Worm (Caenorhabditis elegans) whole organism, late embryonic: ENCODE results near the gene gtap-2.

Source experiments
- C38D4.7 ChIP-seq: fragments of 200-800 bp; sonication (Bioruptor generic); optimal IDR thresholded peaks from 2 replicates; lab custom pipeline; 2018; ENCODE audit warnings: mild to moderate bottlenecking, missing genetic modification characterization, moderate library complexity, missing compliant biosample characterization
- K09A11.1 ChIP-seq: sonication (generic microtip); optimal IDR thresholded peaks from 2 replicates; lab custom pipeline; 2017; ENCODE audit warnings: antibody characterized with exemption, mild to moderate bottlenecking, missing genetic modification characterization, missing compliant biosample characterization; ENCODE audit not compliant: insufficient read depth
- T23F11.4 ChIP-seq: fragments of 200-800 bp; sonication (Bioruptor generic); optimal IDR thresholded peaks from 2 replicates; lab custom pipeline; 2018; ENCODE audit warnings: mild to moderate bottlenecking, missing genetic modification characterization, missing compliant biosample characterization
- Y22D7AL.16 ChIP-seq: sonication (generic microtip); optimal IDR thresholded peaks from 2 replicates; lab custom pipeline; 2016; ENCODE audit warnings: missing genetic modification characterization, missing compliant biosample characterization
- ahr-1 ChIP-seq: sonication (generic microtip); optimal IDR thresholded peaks from 2 replicates; lab custom pipeline; 2016; ENCODE audit warnings: missing genetic modification characterization, missing compliant biosample characterization
- ceh-18 ChIP-seq: sonication (generic microtip); optimal IDR thresholded peaks from 2 replicates; lab custom pipeline; 2016; ENCODE audit warnings: missing genetic modification characterization, missing compliant biosample characterization
- ceh-2 ChIP-seq: sonication (generic microtip); optimal IDR thresholded peaks from 2 replicates; lab custom pipeline; 2016; ENCODE audit warnings: missing genotype, missing genetic modification characterization, missing compliant biosample characterization
- ceh-22 ChIP-seq: sonication (generic microtip); optimal IDR thresholded peaks from 2 replicates; lab custom pipeline; 2017; ENCODE audit warnings: missing biosample characterization, missing genetic modification characterization
- ceh-31 ChIP-seq: sonication (generic microtip); optimal IDR thresholded peaks from 2 replicates; lab custom pipeline; 2016; ENCODE audit warnings: missing genetic modification characterization, missing compliant biosample characterization
- ceh-34 ChIP-seq: sonication (generic microtip); optimal IDR thresholded peaks from 2 replicates; lab custom pipeline; 2016; ENCODE audit warnings: mild to moderate bottlenecking, missing genetic modification characterization, missing compliant biosample characterization
- ceh-45 ChIP-seq: fragments of 200-800 bp; sonication (Bioruptor generic); IDR thresholded peaks from 2 replicates; pipeline ENCODE4 v1.3.6; 2022; ENCODE audit warnings: missing genetic modification reagents, missing genetic modification characterization, missing compliant biosample characterization
- ceh-48 ChIP-seq: sonication (generic microtip); optimal IDR thresholded peaks from 2 replicates; lab custom pipeline; 2016; ENCODE audit warnings: missing genetic modification characterization, inconsistent platforms, missing compliant biosample characterization
- ceh-6 ChIP-seq: fragments of 200-800 bp; sonication (Bioruptor generic); optimal IDR thresholded peaks from 2 replicates; lab custom pipeline; 2018; ENCODE audit warnings: mild to moderate bottlenecking, missing genetic modification characterization, missing compliant biosample characterization
- ceh-9 ChIP-seq: sonication (generic microtip); optimal IDR thresholded peaks from 2 replicates; lab custom pipeline; 2016; ENCODE audit warnings: mild to moderate bottlenecking, missing genetic modification characterization, inconsistent platforms, missing compliant biosample characterization
- che-1 ChIP-seq: sonication (generic microtip); optimal IDR thresholded peaks from 2 replicates; lab custom pipeline; 2016; ENCODE audit warnings: mild to moderate bottlenecking, missing genetic modification characterization, missing compliant biosample characterization
- dmd-4 ChIP-seq: sonication (generic microtip); optimal IDR thresholded peaks from 2 replicates; lab custom pipeline; 2016; ENCODE audit warnings: borderline replicate concordance, missing genetic modification characterization, missing compliant biosample characterization
- dve-1 ChIP-seq: sonication (generic microtip); optimal IDR thresholded peaks from 2 replicates; lab custom pipeline; 2017; ENCODE audit warnings: antibody characterized with exemption, mild to moderate bottlenecking, missing genetic modification characterization, missing compliant biosample characterization
- elt-2 ChIP-seq: sonication (generic microtip); optimal IDR thresholded peaks from 2 replicates; lab custom pipeline; 2016; ENCODE audit warnings: missing genetic modification reagents, missing genetic modification characterization, missing compliant biosample characterization
- elt-4 ChIP-seq: sonication (generic microtip); optimal IDR thresholded peaks from 2 replicates; lab custom pipeline; 2016; ENCODE audit warnings: missing genetic modification characterization, missing compliant biosample characterization
- ets-4 ChIP-seq: sonication (generic microtip); optimal IDR thresholded peaks from 2 replicates; lab custom pipeline; 2016; ENCODE audit warnings: missing genetic modification characterization, missing compliant biosample characterization
- eyg-1 ChIP-seq: sonication (generic microtip); optimal IDR thresholded peaks from 2 replicates; lab custom pipeline; 2016; ENCODE audit warnings: missing genotype, missing genetic modification characterization, missing compliant biosample characterization
- fax-1 ChIP-seq: sonication (generic microtip); optimal IDR thresholded peaks from 2 replicates; lab custom pipeline; 2016; ENCODE audit warnings: missing genotype, missing genetic modification characterization, missing compliant biosample characterization
- fkh-10 ChIP-seq: fragments of 150-350 bp; optimal IDR thresholded peaks from 2 replicates; lab custom pipeline; 2014; ENCODE audit warnings: missing biosample characterization, missing genetic modification reagents, missing genetic modification characterization
- fkh-6 ChIP-seq: sonication (generic microtip); optimal IDR thresholded peaks from 2 replicates; lab custom pipeline; 2016; ENCODE audit warnings: missing genetic modification characterization, missing compliant biosample characterization
- hlh-13 ChIP-seq: fragments of 200-800 bp; sonication (Bioruptor generic); optimal IDR thresholded peaks from 2 replicates; lab custom pipeline; 2018; ENCODE audit warnings: mild to moderate bottlenecking, missing genetic modification characterization, missing compliant biosample characterization
- hlh-30 ChIP-seq: sonication (generic microtip); optimal IDR thresholded peaks from 2 replicates; lab custom pipeline; 2017; ENCODE audit warnings: antibody characterized with exemption, missing genetic modification characterization, missing compliant biosample characterization; ENCODE audit not compliant: insufficient read depth
- hlh-6 ChIP-seq: sonication (generic microtip); optimal IDR thresholded peaks from 2 replicates; lab custom pipeline; 2016; ENCODE audit warnings: missing genotype, missing genetic modification characterization, missing compliant biosample characterization
- mec-3 ChIP-seq: sonication (generic microtip); optimal IDR thresholded peaks from 2 replicates; lab custom pipeline; 2016; ENCODE audit warnings: borderline replicate concordance, missing genetic modification characterization, missing compliant biosample characterization
- nhr-11 ChIP-seq: fragments of 150-350 bp; optimal IDR thresholded peaks from 2 replicates; lab custom pipeline; 2014; ENCODE audit warnings: missing biosample characterization, missing genetic modification characterization
- nhr-232 ChIP-seq: sonication (generic microtip); optimal IDR thresholded peaks from 2 replicates; lab custom pipeline; 2016; ENCODE audit warnings: missing genetic modification characterization, missing compliant biosample characterization
- odd-2 ChIP-seq: sonication (generic microtip); optimal IDR thresholded peaks from 2 replicates; lab custom pipeline; 2017; ENCODE audit warnings: antibody characterized with exemption, mild to moderate bottlenecking, missing genetic modification characterization, missing compliant biosample characterization
- pat-9 ChIP-seq: fragments of 200-800 bp; sonication (Bioruptor generic); optimal IDR thresholded peaks from 2 replicates; lab custom pipeline; 2018; ENCODE audit warnings: mild to moderate bottlenecking, missing genetic modification characterization, moderate library complexity, missing compliant biosample characterization
- pax-1 ChIP-seq: fragments of 150-350 bp; optimal IDR thresholded peaks from 2 replicates; lab custom pipeline; 2014; ENCODE audit warnings: missing biosample characterization, missing genetic modification characterization
- pha-2 ChIP-seq: sonication (generic microtip); optimal IDR thresholded peaks from 2 replicates; lab custom pipeline; 2017; ENCODE audit warnings: mild to moderate bottlenecking, missing genetic modification characterization, missing compliant biosample characterization
- pqm-1 ChIP-seq: sonication (generic microtip); optimal IDR thresholded peaks from 2 replicates; lab custom pipeline; 2016; ENCODE audit warnings: missing genetic modification characterization, missing compliant biosample characterization
- pros-1 ChIP-seq: fragments of 150-350 bp; optimal IDR thresholded peaks from 2 replicates; lab custom pipeline; 2014; ENCODE audit warnings: missing biosample characterization, missing genetic modification reagents, missing genetic modification characterization
- ref-2 ChIP-seq: sonication (generic microtip); optimal IDR thresholded peaks from 2 replicates; lab custom pipeline; 2016; ENCODE audit warnings: missing genetic modification characterization, missing compliant biosample characterization
- rnt-1 ChIP-seq: sonication (generic microtip); optimal IDR thresholded peaks from 2 replicates; lab custom pipeline; 2016; ENCODE audit warnings: missing genetic modification characterization, missing compliant biosample characterization
- sdc-2 ChIP-seq: sonication (generic microtip); optimal IDR thresholded peaks from 2 replicates; lab custom pipeline; 2016; ENCODE audit warnings: missing genotype, missing genetic modification characterization, missing compliant biosample characterization
- sox-2 ChIP-seq: fragments of 200-800 bp; sonication (Bioruptor generic); IDR thresholded peaks from 2 replicates; pipeline ENCODE4 v1.3.6; 2022; ENCODE audit warnings: missing genetic modification reagents, missing genetic modification characterization, missing compliant biosample characterization
- sox-4 ChIP-seq: sonication (generic microtip); optimal IDR thresholded peaks from 2 replicates; lab custom pipeline; 2017; ENCODE audit warnings: mild to moderate bottlenecking, missing genetic modification characterization, inconsistent platforms, missing compliant biosample characterization
- tbx-7 ChIP-seq: sonication (generic microtip); optimal IDR thresholded peaks from 2 replicates; lab custom pipeline; 2016; ENCODE audit warnings: missing genotype, missing genetic modification characterization, missing compliant biosample characterization
- ttx-3 ChIP-seq: sonication (generic microtip); optimal IDR thresholded peaks from 2 replicates; lab custom pipeline; 2016; ENCODE audit warnings: missing genetic modification reagents, missing genetic modification characterization, missing compliant biosample characterization
- unc-3 ChIP-seq, 2 experiments: fragments of 200-800 bp in 1 of 2; sonication (Bioruptor generic) in 1 of 2; sonication (generic microtip) in 1 of 2; conservative IDR thresholded peaks in 1 of 2; optimal IDR thresholded peaks in 1 of 2; 2 replicates each; pipeline versions ENCODE4 v1.3.6 to Lab custom; 2016 to 2022; ENCODE audit warnings: missing compliant biosample characterization in 2 of 2, missing genetic modification characterization in 2 of 2, missing genetic modification reagents in 1 of 2
- unc-42 ChIP-seq: sonication (generic microtip); optimal IDR thresholded peaks from 2 replicates; lab custom pipeline; 2016; ENCODE audit warnings: missing genotype, missing genetic modification characterization, missing compliant biosample characterization
- unc-55 ChIP-seq: sonication (generic microtip); optimal IDR thresholded peaks from 2 replicates; lab custom pipeline; 2017; ENCODE audit warnings: missing biosample characterization, missing genetic modification reagents, missing genetic modification characterization
- unc-86 ChIP-seq: sonication (generic microtip); optimal IDR thresholded peaks from 2 replicates; lab custom pipeline; 2016; ENCODE audit warnings: missing genetic modification characterization, missing compliant biosample characterization
- zip-5 ChIP-seq: sonication (generic microtip); optimal IDR thresholded peaks from 2 replicates; lab custom pipeline; 2016; ENCODE audit warnings: missing genetic modification characterization, missing compliant biosample characterization
- ztf-16 ChIP-seq: sonication (generic microtip); optimal IDR thresholded peaks from 2 replicates; lab custom pipeline; 2017; ENCODE audit warnings: missing genetic modification characterization, missing compliant biosample characterization

Gene gtap-2

ce11 chrIII:9764718-9765117 lies 43.6 kb upstream of the gtap-2 start:
- TF ChIP-seq dmd-4 (tag; lab: Kevin White, UChicago) (no peak), unc-86 (no peak), tbx-7 (tag; lab: Kevin White, UChicago) (no peak), T23F11.4 (GFP tag; lab: Kevin White, UChicago) (no peak), dve-1 (tag; lab: Kevin White, UChicago) (no peak), eyg-1 (no peak), ceh-9 (tag; lab: Kevin White, UChicago) (no peak), unc-42 (no peak), elt-2 (tag; lab: Kevin White, UChicago) (no peak), pat-9 (tag; lab: Kevin White, UChicago) (no peak), pros-1 (no peak), ceh-48 (tag; lab: Kevin White, UChicago) (no peak), ceh-22 (tag; lab: Kevin White, UChicago) (no peak)

- TF ChIP-seq ets-4 (peak; percentile 62), eyg-1 (peak; percentile 52), pat-9 (tag; lab: Kevin White, UChicago) (peak; percentile 77), K09A11.1 (tag; lab: Kevin White, UChicago) (peak; percentile 36), mec-3 (no peak), ceh-9 (tag; lab: Kevin White, UChicago) (no peak), sox-2 (GFP tag; lab: Robert Waterston, UW) (peak; percentile 61), fkh-10 (no peak), rnt-1 (peak; percentile 94), C38D4.7 (GFP tag; lab: Kevin White, UChicago) (peak; percentile 66), pros-1 (peak; percentile 92), Y22D7AL.16 (tag; lab: Kevin White, UChicago) (peak; percentile 51), ceh-18 (peak; percentile 93), ceh-6 (GFP tag; lab: Kevin White, UChicago) (peak; percentile 79), nhr-11 (tag; lab: Kevin White, UChicago) (no peak), che-1 (tag; lab: Kevin White, UChicago) (peak; percentile 56), ztf-16 (peak; percentile 81), ceh-45 (GFP tag; lab: Robert Waterston, UW) (peak; percentile 55), elt-2 (tag; lab: Kevin White, UChicago) (peak; percentile 78), ceh-31 (peak; percentile 88), ttx-3 (tag; lab: Kevin White, UChicago) (peak; percentile 22), pax-1 (tag; lab: Kevin White, UChicago) (peak; percentile 56), pqm-1 (tag; lab: Kevin White, UChicago) (peak; percentile 57), ref-2 (tag; lab: Kevin White, UChicago) (peak; percentile 98), zip-5 (peak; percentile 9), unc-86 (peak; percentile 52), sdc-2 (peak; percentile 45), ceh-2 (peak; percentile 51), ceh-22 (tag; lab: Kevin White, UChicago) (no peak), odd-2 (tag; lab: Kevin White, UChicago) (no peak), hlh-6 (tag; lab: Kevin White, UChicago) (no peak), sox-4 (tag; lab: Kevin White, UChicago) (peak; percentile 72), T23F11.4 (GFP tag; lab: Kevin White, UChicago) (peak; percentile 74), hlh-13 (GFP tag; lab: Kevin White, UChicago) (no peak), fax-1 (tag; lab: Kevin White, UChicago) (peak; percentile 43), elt-4 (no peak), ceh-34 (tag; lab: Kevin White, UChicago) (peak; percentile 93), fkh-6 (peak; percentile 20), unc-3 (GFP tag; conservative IDR thresholded peaks at IDR 0.05; lab: Robert Waterston, UW) (peak; percentile 68), unc-3 (tag; optimal IDR thresholded peaks at IDR 0.05; lab: Kevin White, UChicago) (peak; percentile 39), pha-2 (tag; lab: Kevin White, UChicago) (peak; percentile 79), ahr-1 (tag; lab: Kevin White, UChicago) (peak; percentile 8), unc-55 (GFP tag; lab: Kevin White, UChicago) (peak; percentile 70), dmd-4 (tag; lab: Kevin White, UChicago) (peak; percentile 79), nhr-232 (tag; lab: Kevin White, UChicago) (no peak), hlh-30 (peak; percentile 96)
Observed at ce11 chrIII:9765465-9765900, 42.9 kb upstream of the gtap-2 start.
